Worm (Caenorhabditis elegans) whole organism, L4 larva: Measurements from ENCODE around the gene Y105C5B.15.
A peak's percentile ranks its signal among the peaks of the same experiment; 100 is the strongest.

Source experiments
- F49E8.2 ChIP-seq: sonication (generic microtip); optimal IDR thresholded peaks from 2 replicates; lab custom pipeline; 2016; ENCODE audit warnings: missing compliant biosample characterization, mild to moderate bottlenecking, missing genetic modification characterization, borderline replicate concordance
- ama-1 ChIP-seq: fragments of 150-350 bp; optimal IDR thresholded peaks from 2 replicates; lab custom pipeline; 2014; ENCODE audit warnings: inconsistent platforms, mixed read lengths
- fos-1 ChIP-seq: fragments of 150-350 bp; optimal IDR thresholded peaks from 2 replicates; lab custom pipeline; 2014; ENCODE audit warnings: missing biosample characterization, missing genetic modification characterization
- lin-13 ChIP-seq: fragments of 150-350 bp; optimal IDR thresholded peaks from 2 replicates; lab custom pipeline; 2014; ENCODE audit warnings: missing biosample characterization, missing genetic modification reagents, missing genetic modification characterization
- mep-1 ChIP-seq: fragments of 150-350 bp; sonication (generic microtip); optimal IDR thresholded peaks from 3 replicates; lab custom pipeline; 2014; ENCODE audit warnings: missing biosample characterization, missing genetic modification characterization
- nhr-6 ChIP-seq: fragments of 150-350 bp; optimal IDR thresholded peaks from 2 replicates; lab custom pipeline; 2014; ENCODE audit warnings: missing biosample characterization, missing genetic modification characterization
- pqm-1 ChIP-seq: sonication (generic microtip); optimal IDR thresholded peaks from 2 replicates; lab custom pipeline; 2017; ENCODE audit warnings: missing biosample characterization, missing genetic modification characterization
- unc-130 ChIP-seq: sonication (generic microtip); optimal IDR thresholded peaks from 2 replicates; lab custom pipeline; 2016; ENCODE audit warnings: missing genetic modification reagents, missing genetic modification characterization, missing compliant biosample characterization
- unc-39 ChIP-seq: sonication (generic microtip); optimal IDR thresholded peaks from 2 replicates; lab custom pipeline; 2017; ENCODE audit warnings: missing biosample characterization, missing genetic modification characterization
- unc-62 ChIP-seq, 3 experiments: fragments of 150-350 bp in 1 of 3; sonication (generic microtip); optimal IDR thresholded peaks in 2 of 3; peaks in 1 of 3; 1 replicate in 1 of 3; 2 replicates in 2 of 3; lab custom pipeline; 2014 to 2017; ENCODE audit warnings: missing biosample characterization in 3 of 3, missing genetic modification characterization in 3 of 3, missing genetic modification reagents in 3 of 3, missing genotype in 1 of 3
- zag-1 ChIP-seq: fragments of 150-350 bp; optimal IDR thresholded peaks from 2 replicates; lab custom pipeline; 2014; ENCODE audit warnings: missing biosample characterization, missing genetic modification characterization
- zip-2 ChIP-seq: fragments of 150-350 bp; optimal IDR thresholded peaks from 2 replicates; lab custom pipeline; 2014; ENCODE audit warnings: missing biosample characterization, missing genetic modification characterization

DNA sequence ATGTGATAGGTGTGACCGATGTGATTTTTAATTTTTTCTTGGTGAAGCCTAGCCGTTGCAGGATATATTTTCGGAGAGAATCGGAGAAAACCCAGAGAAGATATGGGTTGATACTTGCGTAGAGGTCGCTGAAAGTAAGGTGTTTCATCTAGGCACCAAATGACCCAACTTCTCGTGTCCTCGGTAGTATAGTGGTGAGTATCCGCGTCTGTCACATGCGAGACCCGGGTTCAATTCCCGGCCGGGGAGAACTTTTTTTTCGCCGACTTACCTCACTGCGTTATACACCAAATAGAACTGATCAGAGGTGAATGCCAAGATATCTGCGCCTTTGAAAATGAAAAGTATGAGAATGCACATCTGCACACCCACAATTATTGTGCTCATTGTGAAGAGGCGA, 19.9 kb upstream of the Y105C5B.15 start:
- no peak for TF ChIP-seq ama-1
- no peak for TF ChIP-seq unc-62 (GFP tag; optimal IDR thresholded peaks at IDR 0.05 in 1 of 2; lab: Kevin White, UChicago)
- no peak for TF ChIP-seq unc-62 (tag; optimal IDR thresholded peaks at IDR 0.05; lab: Kevin White, UChicago)
- TF ChIP-seq zip-2 = no peak
- no peak for TF ChIP-seq pqm-1
- TF ChIP-seq unc-39 (tag; lab: Kevin White, UChicago) = no peak
- peak; percentile 76 for TF ChIP-seq F49E8.2
- TF ChIP-seq zag-1 = no peak
- no peak for TF ChIP-seq fos-1 (tag; lab: Kevin White, UChicago)
- no peak for TF ChIP-seq nhr-6 (tag; lab: Kevin White, UChicago)
- no peak for TF ChIP-seq lin-13 (GFP tag; lab: Kevin White, UChicago)
- TF ChIP-seq mep-1 (tag; lab: Kevin White, UChicago) = peak; percentile 70
- no peak for TF ChIP-seq unc-130 (GFP tag; lab: Kevin White, UChicago)
